Fruit fly (Drosophila melanogaster): ENCODE measurements around the gene rept.

DNA sequence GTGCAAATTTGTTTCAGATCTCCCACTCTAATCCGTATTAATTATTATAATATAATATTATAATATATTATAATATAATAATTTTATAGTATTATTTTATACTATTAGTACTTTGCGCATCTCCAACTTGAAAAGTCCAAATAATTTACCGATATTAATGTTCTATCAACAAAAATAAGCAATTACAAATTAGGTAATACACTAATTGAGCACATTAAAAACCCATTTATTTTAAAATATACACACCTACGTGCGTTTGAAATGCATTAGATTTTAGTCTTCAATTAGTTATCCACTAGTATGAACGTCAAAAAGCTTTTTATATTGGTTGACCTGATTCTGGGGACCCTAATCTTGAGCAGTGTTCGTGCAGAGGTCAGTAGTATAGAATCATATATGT is 19.1 kb upstream of the rept start, which contains the start of gene CG33647:
- no peak for TF ChIP-seq CTCF (optimal IDR thresholded peaks at IDR 0.05)
- no peak for TF ChIP-seq CG8478 (optimal IDR thresholded peaks at IDR 0.05)

Measured in S2 (cell line).